Worm (Caenorhabditis elegans) whole organism, early embryonic: ENCODE measurements around the gene C47E12.12.

Experiments
- B0310.2 ChIP-seq: sonication (generic microtip); optimal IDR thresholded peaks from 2 replicates; lab custom pipeline; 2016; ENCODE audit warnings: mild to moderate bottlenecking, missing genetic modification characterization, missing compliant biosample characterization
- F13C5.2 ChIP-seq: sonication (generic microtip); optimal IDR thresholded peaks from 2 replicates; lab custom pipeline; 2017; ENCODE audit warnings: mild to moderate bottlenecking, missing genetic modification characterization, inconsistent platforms, missing compliant biosample characterization
- aly-1 ChIP-seq: sonication (generic microtip); optimal IDR thresholded peaks from 2 replicates; lab custom pipeline; 2016; ENCODE audit warnings: missing genetic modification characterization, missing compliant biosample characterization
- ama-1 ChIP-seq: fragments of 150-350 bp; optimal IDR thresholded peaks from 2 replicates; lab custom pipeline; 2014
- ceh-13 ChIP-seq: fragments of 200-800 bp; sonication (Bioruptor generic); optimal IDR thresholded peaks from 2 replicates; lab custom pipeline; 2018; ENCODE audit warnings: mild to moderate bottlenecking, missing genetic modification characterization, missing compliant biosample characterization
- ceh-36 ChIP-seq: sonication (generic microtip); optimal IDR thresholded peaks from 2 replicates; lab custom pipeline; 2016; ENCODE audit warnings: missing genetic modification characterization, inconsistent platforms, missing compliant biosample characterization
- ets-7 ChIP-seq: sonication (generic microtip); optimal IDR thresholded peaks from 2 replicates; lab custom pipeline; 2016; ENCODE audit warnings: missing genotype, missing genetic modification characterization, missing compliant biosample characterization
- flt-1 ChIP-seq: fragments of 200-800 bp; sonication (Bioruptor generic); IDR thresholded peaks from 2 replicates; pipeline ENCODE4 v1.3.6; 2022; ENCODE audit warnings: missing genetic modification characterization, missing compliant biosample characterization
- hmbx-1 ChIP-seq: sonication (generic microtip); optimal IDR thresholded peaks from 2 replicates; lab custom pipeline; 2016; ENCODE audit warnings: mild to moderate bottlenecking, missing genetic modification characterization, missing compliant biosample characterization
- hmg-4 ChIP-seq: fragments of 200-800 bp; sonication (Bioruptor generic); optimal IDR thresholded peaks from 2 replicates; lab custom pipeline; 2018; ENCODE audit warnings: mild to moderate bottlenecking, missing genetic modification characterization, missing compliant biosample characterization
- hnd-1 ChIP-seq: sonication (generic microtip); optimal IDR thresholded peaks from 2 replicates; lab custom pipeline; 2016; ENCODE audit warnings: missing genetic modification characterization, missing compliant biosample characterization
- pes-1 ChIP-seq: fragments of 200-800 bp; sonication (Bioruptor generic); IDR thresholded peaks from 2 replicates; pipeline ENCODE4 v1.3.6; 2022; ENCODE audit warnings: missing genetic modification reagents, missing genetic modification characterization, missing compliant biosample characterization
- scrt-1 ChIP-seq: fragments of 200-800 bp; sonication (Bioruptor generic); IDR thresholded peaks from 2 replicates; pipeline ENCODE4 v1.3.6; 2022; ENCODE audit warnings: missing genetic modification characterization, missing compliant biosample characterization
- sea-1 ChIP-seq: fragments of 200-800 bp; sonication (Bioruptor generic); conservative IDR thresholded peaks from 2 replicates; pipeline ENCODE4 v1.3.6; 2022; ENCODE audit warnings: missing genetic modification characterization, missing compliant biosample characterization
- tbx-11 ChIP-seq: fragments of 200-800 bp; sonication (Bioruptor generic); IDR thresholded peaks from 2 replicates; pipeline ENCODE4 v1.3.6; 2022; ENCODE audit warnings: missing genetic modification characterization, missing compliant biosample characterization
- tbx-37 ChIP-seq: fragments of 200-800 bp; sonication (Bioruptor generic); conservative IDR thresholded peaks from 2 replicates; pipeline ENCODE4 v1.3.6; 2022; ENCODE audit warnings: missing genetic modification reagents, missing genetic modification characterization, missing compliant biosample characterization
- tra-4 ChIP-seq: sonication (generic microtip); optimal IDR thresholded peaks from 2 replicates; lab custom pipeline; 2017; ENCODE audit warnings: missing genetic modification characterization, missing compliant biosample characterization

C47E12.12 gene

DNA sequence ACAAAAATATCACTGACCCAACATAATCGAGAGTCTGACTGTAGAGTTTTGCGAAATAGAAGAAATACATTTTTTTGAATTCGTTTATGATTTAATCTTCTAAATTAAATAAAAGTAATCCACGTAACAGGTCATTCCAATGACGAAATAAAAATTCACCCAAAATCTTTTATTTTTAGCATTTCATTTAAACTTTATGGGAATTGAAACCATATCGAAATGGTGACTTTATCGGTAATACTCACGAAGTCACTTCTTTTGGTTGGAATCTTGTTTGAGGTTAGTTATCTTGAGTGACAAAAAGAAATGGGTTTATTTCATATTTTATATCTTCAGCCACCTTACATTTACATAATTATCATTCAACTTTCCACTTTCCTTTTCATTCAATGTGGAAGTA lies at the start of gene C47E12.12, which contains the start of gene C47E12.10:
TSS of gene C47E12.12 (minus strand) at position 101 of the 400 bp plus-strand sequence.
TSS of gene C47E12.10 (plus strand) at position 172 of the 400 bp plus-strand sequence.
- TF ChIP-seq ets-7 (tag; lab: Kevin White, UChicago) (no peak), hmg-4 (GFP tag; lab: Kevin White, UChicago) (no peak)

DNA sequence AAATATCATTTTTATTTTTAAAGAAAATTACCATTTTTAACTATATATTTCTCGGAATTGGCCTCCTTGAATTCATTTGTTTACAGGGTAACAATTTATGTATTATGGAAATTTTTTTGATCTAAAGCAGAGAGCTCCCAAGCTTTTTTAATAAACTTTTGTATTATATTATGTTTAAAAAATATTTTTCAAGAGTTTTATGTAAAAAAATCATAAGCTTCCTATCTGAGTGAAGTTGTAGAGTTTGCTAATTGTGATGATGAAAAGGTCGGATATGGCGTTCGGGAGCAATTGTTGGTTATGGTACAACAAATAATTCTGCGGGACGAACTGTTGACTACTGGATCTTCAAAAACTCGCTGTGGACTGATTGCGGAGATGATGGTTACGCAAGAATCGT lies 48.8 kb upstream of the C47E12.12 start, which contains the start of gene F44D12.19:
TSS of gene F44D12.19 (plus strand) at position 301 of the 400 bp plus-strand sequence.
- no peak for TF ChIP-seq ama-1

DNA sequence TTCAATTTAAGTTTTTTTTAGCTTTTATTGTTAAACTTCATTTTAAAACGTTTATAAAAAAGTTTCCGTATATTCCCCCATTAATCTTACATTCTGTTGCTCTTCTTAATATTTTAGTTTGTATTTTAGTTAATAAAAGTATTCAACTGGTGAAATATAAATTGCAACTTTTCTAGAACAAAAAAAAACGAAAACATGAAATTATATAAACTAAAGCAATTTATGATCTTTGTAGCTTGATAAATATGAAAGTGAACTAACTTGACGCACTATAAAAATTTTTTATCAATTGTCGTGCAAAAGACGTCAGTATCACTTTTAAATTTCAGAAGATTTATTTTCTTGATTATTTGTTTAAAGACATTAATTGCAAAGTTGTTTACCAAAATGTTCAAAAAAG lies 45.1 kb upstream of the C47E12.12 start, which contains the start of gene F44D12.2:
TSS of gene F44D12.2 (minus strand) at position 101 of the 400 bp plus-strand sequence.
- TF ChIP-seq tbx-37 (GFP tag; lab: Robert Waterston, UW) = no peak
- TF ChIP-seq aly-1 (tag; lab: Kevin White, UChicago) = no peak

DNA sequence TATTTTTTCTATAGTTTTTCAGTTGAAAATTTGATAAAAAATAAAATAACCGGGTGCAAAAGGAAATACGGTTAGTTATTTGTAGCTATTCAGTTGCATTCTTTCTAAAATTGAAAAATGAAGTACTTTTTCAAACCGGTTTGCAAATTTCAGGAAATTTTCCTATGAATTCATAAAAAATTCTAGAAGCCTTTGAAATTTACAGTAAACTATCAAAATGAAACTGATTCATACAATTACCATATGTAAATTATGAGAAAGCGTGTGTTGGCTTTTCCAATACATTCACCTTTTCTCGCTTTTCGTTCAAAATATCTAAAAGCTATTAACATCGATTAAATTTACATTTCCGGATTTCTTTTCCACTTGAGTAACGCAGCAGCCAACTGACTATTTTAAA lies 44.4 kb upstream of the C47E12.12 start, which contains the start of gene ent-7:
TSS of gene ent-7 (plus strand) at position 301 of the 400 bp plus-strand sequence.
- TF ChIP-seq hmg-4 (GFP tag; lab: Kevin White, UChicago) (no peak), hnd-1 (no peak), sea-1 (GFP tag; lab: Robert Waterston, UW) (no peak), scrt-1 (GFP tag; lab: Robert Waterston, UW) (no peak), ets-7 (tag; lab: Kevin White, UChicago) (no peak), F13C5.2 (tag; lab: Kevin White, UChicago) (no peak)

DNA sequence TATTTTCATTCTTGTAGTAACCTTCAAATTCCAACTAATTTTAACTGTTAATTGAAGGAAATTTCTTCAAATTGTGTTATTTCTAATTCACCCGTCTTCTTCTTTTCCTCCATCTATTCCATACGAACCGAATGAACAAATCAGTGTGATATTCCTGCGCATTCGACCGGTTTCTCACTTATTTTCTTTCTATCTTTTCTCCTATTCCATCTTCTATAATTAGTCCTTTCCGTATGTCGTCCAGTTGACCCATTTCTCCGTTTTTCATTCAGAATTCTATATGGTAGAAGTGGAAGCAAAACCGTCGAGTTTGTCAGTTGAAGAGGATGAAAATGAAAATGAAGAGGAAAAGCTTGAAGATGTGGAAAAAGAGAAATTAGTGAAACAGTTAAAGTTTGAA lies 37.0 kb upstream of the C47E12.12 start, which contains the start of gene magu-4:
TSS of gene magu-4 (plus strand) at position 218 of the 400 bp plus-strand sequence.
- TF ChIP-seq hmbx-1 (tag; lab: Kevin White, UChicago) (no peak), scrt-1 (GFP tag; lab: Robert Waterston, UW) (no peak), aly-1 (tag; lab: Kevin White, UChicago) (no peak), B0310.2 (no peak), hnd-1 (no peak), ceh-36 (tag; lab: Kevin White, UChicago) (no peak), hmg-4 (GFP tag; lab: Kevin White, UChicago) (no peak), F13C5.2 (tag; lab: Kevin White, UChicago) (no peak), tra-4 (tag; lab: Kevin White, UChicago) (no peak), pes-1 (GFP tag; lab: Robert Waterston, UW) (no peak), sea-1 (GFP tag; lab: Robert Waterston, UW) (no peak), flt-1 (GFP tag; lab: Robert Waterston, UW) (no peak), tbx-11 (no peak), ets-7 (tag; lab: Kevin White, UChicago) (no peak), ama-1 (no peak), ceh-13 (GFP tag; lab: Kevin White, UChicago) (no peak), tbx-37 (GFP tag; lab: Robert Waterston, UW) (no peak)

DNA sequence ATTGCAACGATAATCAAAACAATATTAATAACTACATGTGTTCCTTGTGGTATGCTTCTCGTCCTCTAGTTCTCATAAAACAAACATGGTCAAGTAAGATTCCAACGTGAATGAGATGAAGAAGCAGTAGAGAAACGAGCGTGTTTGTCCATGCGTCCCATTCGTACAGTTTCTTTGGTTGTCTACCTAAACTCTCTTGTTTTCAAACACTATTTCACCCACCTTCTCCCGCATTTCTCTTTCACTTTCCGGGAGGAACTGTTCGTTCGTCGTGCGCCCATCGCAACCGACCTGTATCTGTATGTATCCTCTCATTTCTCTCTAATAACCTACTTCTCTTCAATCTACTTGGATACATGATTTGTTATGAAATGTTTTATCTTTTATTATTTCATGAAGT lies 35.2 kb upstream of the C47E12.12 start:
- TF ChIP-seq hmg-4 (GFP tag; lab: Kevin White, UChicago) (no peak), scrt-1 (GFP tag; lab: Robert Waterston, UW) (no peak), flt-1 (GFP tag; lab: Robert Waterston, UW) (no peak), ceh-36 (tag; lab: Kevin White, UChicago) (no peak), sea-1 (GFP tag; lab: Robert Waterston, UW) (no peak)

DNA sequence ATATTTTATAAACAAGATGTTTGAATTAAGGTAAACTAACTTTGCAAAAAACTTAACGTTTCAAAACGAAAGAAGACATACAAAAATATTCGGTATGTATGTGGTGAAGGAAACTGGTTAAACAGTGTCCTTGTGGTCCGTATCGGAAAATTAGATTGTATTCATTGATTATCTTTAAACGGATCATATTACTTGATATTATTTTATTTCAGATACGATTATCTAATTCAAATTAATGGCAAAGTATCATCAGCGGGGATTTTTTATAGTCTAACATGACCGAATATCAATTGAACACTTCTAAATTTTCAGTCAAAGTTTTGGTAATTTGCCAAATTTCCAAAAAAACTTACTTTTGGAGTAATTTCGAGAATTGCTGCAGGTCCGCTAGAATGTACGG lies 34.3 kb upstream of the C47E12.12 start, which contains the start of gene C47E12.13:
TSS of gene C47E12.13 (minus strand) at position 101 of the 400 bp plus-strand sequence.
- TF ChIP-seq hmg-4 (GFP tag; lab: Kevin White, UChicago) (no peak), hnd-1 (no peak)

DNA sequence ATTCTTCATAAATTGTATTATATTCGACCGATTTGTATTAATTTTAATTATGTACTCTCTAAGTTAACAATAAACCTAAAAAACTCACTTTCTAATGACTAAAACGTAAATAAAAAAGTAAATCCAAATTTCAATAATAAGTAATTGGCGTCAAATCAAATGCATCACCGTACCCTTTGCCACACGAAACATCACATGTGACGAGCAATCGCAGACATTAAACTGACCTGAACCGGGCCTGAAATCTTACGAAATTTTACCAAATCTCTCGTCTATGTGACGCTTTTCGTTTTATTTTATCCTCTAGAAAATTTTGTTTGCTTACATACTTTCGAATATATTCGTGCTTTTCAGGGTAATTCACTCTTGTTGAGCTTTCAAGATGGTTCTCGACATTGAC lies 30.8 kb upstream of the C47E12.12 start, which contains the start of the genes C47E12.2 and sars-1:
TSS of gene C47E12.2 (minus strand) at position 131 of the 400 bp plus-strand sequence.
TSS of gene sars-1 (plus strand) at position 355 of the 400 bp plus-strand sequence.
- no peak for TF ChIP-seq hmbx-1 (tag; lab: Kevin White, UChicago)
- no peak for TF ChIP-seq F13C5.2 (tag; lab: Kevin White, UChicago)
- TF ChIP-seq ama-1 = no peak
- TF ChIP-seq hnd-1 = no peak
- TF ChIP-seq ceh-13 (GFP tag; lab: Kevin White, UChicago) = no peak
- no peak for TF ChIP-seq tbx-11
- TF ChIP-seq tbx-37 (GFP tag; lab: Robert Waterston, UW) = no peak
- TF ChIP-seq hmg-4 (GFP tag; lab: Kevin White, UChicago) = no peak

DNA sequence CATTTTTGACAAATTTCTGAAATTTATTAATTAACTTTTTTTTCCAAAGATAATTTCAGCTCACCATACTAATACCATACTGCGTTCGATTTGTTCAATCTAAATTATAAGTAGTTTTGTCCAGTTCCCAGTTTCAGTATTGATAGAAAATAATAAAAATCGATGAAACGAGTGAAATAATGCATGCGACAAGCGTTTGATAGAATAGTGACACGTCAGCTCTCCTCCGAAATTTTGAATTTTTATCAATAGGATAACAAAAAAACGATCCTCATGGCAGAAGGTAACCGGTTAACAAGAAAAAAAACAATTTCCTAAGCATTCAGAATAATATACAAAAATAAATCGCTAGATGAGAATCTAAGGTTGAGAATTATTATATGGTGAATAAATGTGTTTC lies 29.2 kb upstream of the C47E12.12 start, which contains the start of gene C47E12.3:
TSS of gene C47E12.3 (minus strand) at position 101 of the 400 bp plus-strand sequence.
- TF ChIP-seq hmbx-1 (tag; lab: Kevin White, UChicago) (no peak), pes-1 (GFP tag; lab: Robert Waterston, UW) (no peak), aly-1 (tag; lab: Kevin White, UChicago) (no peak), tbx-37 (GFP tag; lab: Robert Waterston, UW) (no peak), ceh-36 (tag; lab: Kevin White, UChicago) (no peak), tra-4 (tag; lab: Kevin White, UChicago) (no peak), sea-1 (GFP tag; lab: Robert Waterston, UW) (no peak), scrt-1 (GFP tag; lab: Robert Waterston, UW) (no peak), flt-1 (GFP tag; lab: Robert Waterston, UW) (no peak), ets-7 (tag; lab: Kevin White, UChicago) (no peak), ceh-13 (GFP tag; lab: Kevin White, UChicago) (no peak), hmg-4 (GFP tag; lab: Kevin White, UChicago) (no peak)
